Fruit fly (Drosophila melanogaster) whole organism, embryonic: ENCODE data around the gene Slimp.

Experiments
- B-H2 ChIP-seq: fragments of 200-800 bp; sonication (Bioruptor generic); optimal IDR thresholded peaks from 2 replicates; lab custom pipeline; 2018; ENCODE audit warnings: missing biosample characterization, mild to moderate bottlenecking, missing genetic modification characterization
- Bdp1 ChIP-seq: fragments of 200-800 bp; sonication (Bioruptor generic); optimal IDR thresholded peaks from 3 replicates; lab custom pipeline; 2016; ENCODE audit warnings: missing biosample characterization, missing genetic modification characterization
- CG1024 ChIP-seq: fragments of 200-800 bp; sonication (Bioruptor generic); IDR thresholded peaks from 2 replicates; pipeline ENCODE4 v1.3.6; 2022; ENCODE audit warnings: missing biosample characterization, missing genetic modification characterization
- CG10267 ChIP-seq: fragments of 200-800 bp; sonication (Bioruptor generic); optimal IDR thresholded peaks from 2 replicates; lab custom pipeline; 2018; ENCODE audit warnings: missing biosample characterization, mild to moderate bottlenecking, missing genetic modification characterization, moderate library complexity
- CG12104 ChIP-seq: fragments of 200-800 bp; sonication (Bioruptor generic); optimal IDR thresholded peaks from 3 replicates; lab custom pipeline; 2016; ENCODE audit warnings: missing biosample characterization, missing genetic modification characterization
- CG12155 ChIP-seq: fragments of 200-800 bp; sonication (Bioruptor generic); optimal IDR thresholded peaks from 3 replicates; lab custom pipeline; 2016; ENCODE audit warnings: missing biosample characterization, missing genetic modification characterization
- CG14050 ChIP-seq: fragments of 200-800 bp; sonication (Bioruptor generic); IDR thresholded peaks from 3 replicates; pipeline ENCODE4 v1.3.6; 2022; ENCODE audit warnings: missing biosample characterization, missing genetic modification characterization
- CG2712 ChIP-seq: fragments of 200-800 bp; optimal IDR thresholded peaks from 3 replicates; lab custom pipeline; 2019; ENCODE audit warnings: missing biosample characterization, mild to moderate bottlenecking, missing genetic modification characterization, moderate library complexity
- CG31365 ChIP-seq: fragments of 200-800 bp; sonication (Bioruptor generic); optimal IDR thresholded peaks from 2 replicates; lab custom pipeline; 2018; ENCODE audit warnings: missing biosample characterization, mild to moderate bottlenecking, missing genetic modification characterization
- CG31441 ChIP-seq: fragments of 200-800 bp; sonication (Bioruptor generic); IDR thresholded peaks from 2 replicates; pipeline ENCODE4 v1.3.6; 2022; ENCODE audit warnings: missing biosample characterization, missing genetic modification characterization
- CG3163 ChIP-seq: fragments of 200-800 bp; sonication (Bioruptor generic); optimal IDR thresholded peaks from 3 replicates; lab custom pipeline; 2016; ENCODE audit warnings: missing biosample characterization, missing genetic modification characterization
- CG6254 ChIP-seq: fragments of 200-800 bp; sonication (Bioruptor generic); optimal IDR thresholded peaks from 3 replicates; lab custom pipeline; 2017; ENCODE audit warnings: mild to moderate bottlenecking, missing biosample characterization, missing genetic modification reagents, missing genetic modification characterization
- CG7839 ChIP-seq: fragments of 200-800 bp; sonication (Bioruptor generic); optimal IDR thresholded peaks from 3 replicates; lab custom pipeline; 2018; ENCODE audit warnings: missing biosample characterization, mild to moderate bottlenecking, missing genetic modification characterization, moderate library complexity
- CG8924 ChIP-seq: fragments of 200-800 bp; optimal IDR thresholded peaks from 3 replicates; lab custom pipeline; 2019; ENCODE audit warnings: missing biosample characterization, mild to moderate bottlenecking, missing genetic modification characterization, moderate library complexity
- Chrac-16 ChIP-seq: fragments of 200-800 bp; sonication (Bioruptor generic); optimal IDR thresholded peaks from 3 replicates; lab custom pipeline; 2016; ENCODE audit warnings: missing biosample characterization, missing genetic modification characterization
- Eip74EF ChIP-seq, 2 experiments: fragments of 200-800 bp in 1 of 2; fragments of >200 bp in 1 of 2; sonication (Bioruptor generic) in 1 of 2; optimal IDR thresholded peaks; 2 replicates each; lab custom pipeline; 2017 to 2019; ENCODE audit warnings: missing biosample characterization in 2 of 2, missing genetic modification characterization in 2 of 2, mild to moderate bottlenecking in 1 of 2, moderate library complexity in 1 of 2
- Fer3 ChIP-seq: fragments of 200-800 bp; sonication (Bioruptor generic); optimal IDR thresholded peaks from 2 replicates; lab custom pipeline; 2018; ENCODE audit warnings: missing biosample characterization, mild to moderate bottlenecking, missing genetic modification characterization, moderate library complexity
- Gsc ChIP-seq: fragments of 200-800 bp; sonication (Bioruptor generic); IDR thresholded peaks from 2 replicates; pipeline ENCODE4 v1.3.6; 2022; ENCODE audit warnings: missing biosample characterization, missing genetic modification characterization
- Hsf ChIP-seq: fragments of 200-800 bp; sonication (Bioruptor generic); optimal IDR thresholded peaks from 3 replicates; lab custom pipeline; 2016; ENCODE audit warnings: missing biosample characterization, missing genetic modification characterization
- MTF-1 ChIP-seq: fragments of 200-800 bp; sonication (Bioruptor generic); optimal IDR thresholded peaks from 2 replicates; lab custom pipeline; 2018; ENCODE audit warnings: missing biosample characterization, mild to moderate bottlenecking, missing genetic modification characterization, borderline replicate concordance
- Oli ChIP-seq: fragments of 200-800 bp; sonication (Bioruptor generic); optimal IDR thresholded peaks from 2 replicates; lab custom pipeline; 2018; ENCODE audit warnings: missing biosample characterization, mild to moderate bottlenecking, missing genetic modification characterization, moderate library complexity
- Sry-β ChIP-seq: fragments of 200-800 bp; sonication (Bioruptor generic); optimal IDR thresholded peaks from 2 replicates; lab custom pipeline; 2018; ENCODE audit warnings: missing biosample characterization, mild to moderate bottlenecking, missing genetic modification characterization, moderate library complexity
- Ssrp ChIP-seq: fragments of 200-800 bp; sonication (Bioruptor generic); optimal IDR thresholded peaks from 2 replicates; lab custom pipeline; 2018; ENCODE audit warnings: missing biosample characterization, mild to moderate bottlenecking, missing genetic modification characterization, moderate library complexity
- ash1 ChIP-seq: fragments of 200-800 bp; sonication (Bioruptor generic); optimal IDR thresholded peaks from 2 replicates; lab custom pipeline; 2018; ENCODE audit warnings: missing biosample characterization, mild to moderate bottlenecking, missing genetic modification characterization
- bab2 ChIP-seq: fragments of 200-800 bp; sonication (Bioruptor generic); optimal IDR thresholded peaks from 2 replicates; lab custom pipeline; 2016; ENCODE audit warnings: missing biosample characterization, missing genetic modification characterization
- bowl ChIP-seq: fragments of 200-800 bp; sonication (Bioruptor generic); IDR thresholded peaks from 2 replicates; pipeline ENCODE4 v1.3.6; 2022; ENCODE audit warnings: missing biosample characterization, missing genetic modification characterization
- cato ChIP-seq: fragments of 200-800 bp; sonication (Bioruptor generic); optimal IDR thresholded peaks from 2 replicates; lab custom pipeline; 2016; ENCODE audit warnings: missing biosample characterization, missing genetic modification characterization, borderline replicate concordance
- da ChIP-seq: fragments of 200-800 bp; sonication (Bioruptor generic); optimal IDR thresholded peaks from 2 replicates; lab custom pipeline; 2016; ENCODE audit warnings: missing biosample characterization, missing genetic modification characterization
- dimm ChIP-seq: fragments of 200-800 bp; sonication (Bioruptor generic); IDR thresholded peaks from 2 replicates; pipeline ENCODE4 v1.3.6; 2022; ENCODE audit warnings: missing biosample characterization, missing genetic modification characterization
- eyg ChIP-seq: fragments of 200-800 bp; sonication (Bioruptor generic); optimal IDR thresholded peaks from 3 replicates; lab custom pipeline; 2016; ENCODE audit warnings: missing biosample characterization, missing genetic modification characterization
- fd102C ChIP-seq: fragments of 200-800 bp; sonication (Bioruptor generic); optimal IDR thresholded peaks from 2 replicates; lab custom pipeline; 2018; ENCODE audit warnings: missing biosample characterization, mild to moderate bottlenecking, missing genetic modification characterization, moderate library complexity
- fru ChIP-seq: fragments of >200 bp; optimal IDR thresholded peaks from 2 replicates; lab custom pipeline; 2017
- fu2 ChIP-seq: fragments of 200-800 bp; sonication (Bioruptor generic); optimal IDR thresholded peaks from 2 replicates; lab custom pipeline; 2016; ENCODE audit warnings: missing biosample characterization, missing genetic modification characterization
- gce ChIP-seq: fragments of 200-800 bp; sonication (Bioruptor generic); IDR thresholded peaks from 3 replicates; pipeline ENCODE4 v1.3.6; 2022; ENCODE audit warnings: missing biosample characterization, missing genetic modification characterization
- gsb ChIP-seq: fragments of 200-800 bp; sonication (Bioruptor generic); IDR thresholded peaks from 2 replicates; pipeline ENCODE4 v1.3.6; 2022; ENCODE audit warnings: missing biosample characterization, missing genetic modification characterization
- ham ChIP-seq: fragments of 200-800 bp; sonication (Bioruptor generic); IDR thresholded peaks from 2 replicates; pipeline ENCODE4 v1.3.6; 2022; ENCODE audit warnings: missing biosample characterization, missing genetic modification characterization
- hth ChIP-seq: fragments of >200 bp; optimal IDR thresholded peaks from 2 replicates; lab custom pipeline; 2017; ENCODE audit warnings: inconsistent platforms
- jing ChIP-seq: fragments of 200-800 bp; sonication (Bioruptor generic); optimal IDR thresholded peaks from 2 replicates; lab custom pipeline; 2018; ENCODE audit warnings: missing biosample characterization, mild to moderate bottlenecking, missing genetic modification characterization
- jumu ChIP-seq: fragments of 200-800 bp; sonication (Bioruptor generic); optimal IDR thresholded peaks from 3 replicates; lab custom pipeline; 2016; ENCODE audit warnings: missing biosample characterization, missing genetic modification characterization
- kni ChIP-seq: fragments of 200-800 bp; sonication (Bioruptor generic); optimal IDR thresholded peaks from 3 replicates; lab custom pipeline; 2017; ENCODE audit warnings: mild to moderate bottlenecking, missing biosample characterization, missing genetic modification reagents, missing genetic modification characterization
- lab ChIP-seq: fragments of 200-800 bp; sonication (Bioruptor generic); optimal IDR thresholded peaks from 3 replicates; lab custom pipeline; 2017; ENCODE audit warnings: missing biosample characterization, missing genetic modification characterization, mild to moderate bottlenecking, moderate library complexity, missing genetic modification reagents
- luna ChIP-seq: fragments of 200-800 bp; sonication (Bioruptor generic); optimal IDR thresholded peaks from 2 replicates; lab custom pipeline; 2016; ENCODE audit warnings: missing biosample characterization, missing genetic modification characterization
- nerfin-1 ChIP-seq: fragments of 200-800 bp; sonication (Bioruptor generic); optimal IDR thresholded peaks from 3 replicates; lab custom pipeline; 2019; ENCODE audit warnings: missing biosample characterization, mild to moderate bottlenecking, missing genetic modification characterization, moderate library complexity
- sc ChIP-seq, 3 experiments: fragments of >200 bp in 2 of 3; fragments of 200-800 bp in 1 of 3; sonication (Bioruptor generic) in 1 of 3; optimal IDR thresholded peaks; 2 replicates in 2 of 3; 3 replicates in 1 of 3; lab custom pipeline; 2017; ENCODE audit warnings: mild to moderate bottlenecking in 1 of 3, missing biosample characterization in 1 of 3, missing genetic modification characterization in 1 of 3, missing genetic modification reagents in 1 of 3
- sd ChIP-seq: fragments of 200-800 bp; sonication (Bioruptor generic); optimal IDR thresholded peaks from 3 replicates; lab custom pipeline; 2018; ENCODE audit warnings: missing biosample characterization, mild to moderate bottlenecking, missing genetic modification characterization, moderate library complexity
- ssp ChIP-seq: fragments of 200-800 bp; sonication (Bioruptor generic); IDR thresholded peaks from 2 replicates; pipeline ENCODE4 v1.3.6; 2022; ENCODE audit warnings: missing biosample characterization, missing genetic modification characterization
- sug ChIP-seq: fragments of 200-800 bp; optimal IDR thresholded peaks from 2 replicates; lab custom pipeline; 2019; ENCODE audit warnings: missing biosample characterization, mild to moderate bottlenecking, missing genetic modification characterization, moderate library complexity
- tgo ChIP-seq: fragments of 200-800 bp; sonication (Bioruptor generic); IDR thresholded peaks from 3 replicates; pipeline ENCODE4 v1.3.6; 2022; ENCODE audit warnings: missing biosample characterization, missing genetic modification characterization
- tll ChIP-seq, 2 experiments: fragments of 200-800 bp in 1 of 2; fragments of >200 bp in 1 of 2; sonication (Bioruptor generic) in 1 of 2; optimal IDR thresholded peaks; 2 replicates each; lab custom pipeline; 2017 to 2019; ENCODE audit warnings: missing biosample characterization in 2 of 2, missing genetic modification characterization in 2 of 2, mild to moderate bottlenecking in 1 of 2, moderate library complexity in 1 of 2
- vnd ChIP-seq: fragments of 200-800 bp; sonication (Bioruptor generic); IDR thresholded peaks from 3 replicates; pipeline ENCODE4 v1.3.6; 2022; ENCODE audit warnings: missing biosample characterization, missing genetic modification characterization; ENCODE audit not compliant: partially characterized antibody

Slimp gene

dm6 chr3R:24193373-24193879, 44.7 kb upstream of the Slimp start, which contains the start of the genes SMC6 and CG6204 (continued):
- TF ChIP-seq CG2712 (tag; lab: Kevin White, UChicago) (peak; percentile 95), CG12155 (GFP tag; lab: Kevin White, UChicago) (peak; percentile 92), sd (tag; lab: Kevin White, UChicago) (peak; percentile 92), sug (tag; lab: Kevin White, UChicago) (peak; percentile 93), sc (optimal IDR thresholded peaks at IDR 0.05; lab: Kevin White, UChicago) (no peak), sc (GFP tag; optimal IDR thresholded peaks at IDR 0.05; lab: Kevin White, UChicago) (peak; percentile 78), B-H2 (GFP tag; lab: Kevin White, UChicago) (peak; percentile 95), Sry-β (GFP tag; lab: Kevin White, UChicago) (peak; percentile 17), bowl (GFP tag; lab: Robert Waterston, UW) (peak; percentile 83), luna (peak; percentile 53), CG1024 (peak; percentile 76), CG6254 (GFP tag; lab: Kevin White, UChicago) (peak; percentile 80), MTF-1 (GFP tag; lab: Kevin White, UChicago) (peak; percentile 78), CG14050 (GFP tag; lab: Robert Waterston, UW) (peak; percentile 90), CG3163 (GFP tag; lab: Kevin White, UChicago) (peak; percentile 38), bab2 (GFP tag; lab: Kevin White, UChicago) (peak; percentile 83), CG31365 (peak; percentile 73), ssp (GFP tag; lab: Robert Waterston, UW) (peak; percentile 86), CG10267 (peak; percentile 86), nerfin-1 (tag; lab: Kevin White, UChicago) (peak; percentile 94), Gsc (GFP tag; lab: Robert Waterston, UW) (peak; percentile 80), da (GFP tag; lab: Kevin White, UChicago) (peak; percentile 59), fu2 (GFP tag; lab: Kevin White, UChicago) (peak; percentile 72), Eip74EF (GFP tag; optimal IDR thresholded peaks at IDR 0.05; lab: Kevin White, UChicago) (peak in 1 of 2 experiments; percentile 91), dimm (peak; percentile 75), gsb (GFP tag; lab: Robert Waterston, UW) (peak; percentile 85), cato (GFP tag; lab: Kevin White, UChicago) (peak; percentile 83), Chrac-16 (GFP tag; lab: Kevin White, UChicago) (peak; percentile 94), kni (GFP tag; lab: Kevin White, UChicago) (no peak), ham (GFP tag; lab: Robert Waterston, UW) (peak; percentile 85), jing (GFP tag; lab: Kevin White, UChicago) (peak; percentile 79), CG12104 (GFP tag; lab: Kevin White, UChicago) (peak; percentile 83), lab (GFP tag; lab: Kevin White, UChicago) (peak; percentile 95), Oli (peak; percentile 96), ash1 (peak; percentile 19), CG7839 (tag; lab: Kevin White, UChicago) (peak; percentile 97), jumu (GFP tag; lab: Kevin White, UChicago) (peak; percentile 82), Fer3 (tag; lab: Kevin White, UChicago) (peak; percentile 97), fru (no peak), tgo (GFP tag; lab: Robert Waterston, UW) (peak; percentile 95), eyg (peak; percentile 52), tll (GFP tag; optimal IDR thresholded peaks at IDR 0.05; lab: Kevin White, UChicago) (peak; percentile 32 to 43), Hsf (GFP tag; lab: Kevin White, UChicago) (peak; percentile 94), CG31441 (peak; percentile 94), fd102C (GFP tag; lab: Kevin White, UChicago) (peak; percentile 52), vnd (GFP tag; lab: Robert Waterston, UW) (no peak), Bdp1 (GFP tag; lab: Kevin White, UChicago) (peak; percentile 73), hth (no peak), gce (peak; percentile 92), CG8924 (tag; lab: Kevin White, UChicago) (peak; percentile 95), Ssrp (tag; lab: Kevin White, UChicago) (peak; percentile 92)
